Worm (Caenorhabditis elegans) whole organism, L4 larva: ENCODE results near the gene rbm-34.

ENCODE experiments used
- D1046.2 ChIP-seq: fragments of 200-800 bp; sonication (Bioruptor generic); IDR thresholded peaks from 2 replicates; pipeline ENCODE4 v1.3.6; 2022; ENCODE audit warnings: missing genetic modification characterization, missing compliant biosample characterization
- ama-1 ChIP-seq: fragments of 150-350 bp; optimal IDR thresholded peaks from 2 replicates; lab custom pipeline; 2014; ENCODE audit warnings: inconsistent platforms, mixed read lengths
- ces-1 ChIP-seq: fragments of 150-350 bp; sonication (generic microtip); optimal IDR thresholded peaks from 4 replicates; lab custom pipeline; 2014; ENCODE audit warnings: missing biosample characterization, missing genetic modification reagents, missing genetic modification characterization
- ctbp-1 ChIP-seq: fragments of 200-800 bp; sonication (Bioruptor generic); IDR thresholded peaks from 2 replicates; pipeline ENCODE4 v1.3.6; 2022; ENCODE audit warnings: missing genetic modification reagents, missing genetic modification characterization, missing compliant biosample characterization
- daf-12 ChIP-seq: fragments of 150-350 bp; optimal IDR thresholded peaks from 2 replicates; lab custom pipeline; 2014; ENCODE audit warnings: missing biosample characterization, missing genetic modification reagents, missing genetic modification characterization
- egl-43 ChIP-seq: fragments of 200-800 bp; sonication (Bioruptor generic); IDR thresholded peaks from 2 replicates; pipeline ENCODE4 v1.3.6; 2022; ENCODE audit warnings: missing genetic modification reagents, missing genetic modification characterization, missing compliant biosample characterization
- jun-1 ChIP-seq: fragments of 150-350 bp; optimal IDR thresholded peaks from 2 replicates; lab custom pipeline; 2014; ENCODE audit warnings: missing biosample characterization, missing genetic modification reagents, missing genetic modification characterization
- mdl-1 ChIP-seq, 2 experiments: fragments of 150-350 bp in 1 of 2; sonication (generic microtip) in 1 of 2; optimal IDR thresholded peaks; 2 replicates each; lab custom pipeline; 2014 to 2017; ENCODE audit warnings: missing biosample characterization in 2 of 2, missing genetic modification characterization in 2 of 2
- nhr-11 ChIP-seq: fragments of 150-350 bp; optimal IDR thresholded peaks from 2 replicates; lab custom pipeline; 2014; ENCODE audit warnings: missing biosample characterization, missing genetic modification characterization
- nhr-237 ChIP-seq: sonication (generic microtip); optimal IDR thresholded peaks from 2 replicates; lab custom pipeline; 2017; ENCODE audit warnings: missing biosample characterization, missing genetic modification characterization
- sdz-12 ChIP-seq: fragments of 200-800 bp; sonication (Bioruptor generic); optimal IDR thresholded peaks from 2 replicates; lab custom pipeline; 2018; ENCODE audit warnings: mild to moderate bottlenecking, missing genetic modification characterization, missing compliant biosample characterization

ce11 chrIV:12061229-12061628 is 24.0 kb upstream of the rbm-34 start, which contains the start of gene K08E4.8:
- TF ChIP-seq sdz-12 (GFP tag; lab: Kevin White, UChicago) (no peak), mdl-1 (tag; optimal IDR thresholded peaks at IDR 0.05; lab: Kevin White, UChicago) (no peak), D1046.2 (GFP tag; lab: Robert Waterston, UW) (no peak), egl-43 (no peak), daf-12 (tag; lab: Kevin White, UChicago) (no peak), ctbp-1 (GFP tag; lab: Robert Waterston, UW) (no peak), nhr-237 (tag; lab: Kevin White, UChicago) (no peak), ces-1 (GFP tag; lab: Kevin White, UChicago) (no peak), jun-1 (tag; lab: Kevin White, UChicago) (no peak), nhr-11 (tag; lab: Kevin White, UChicago) (no peak), ama-1 (lab: Kevin White, UChicago) (no peak)
